Fruit fly (Drosophila melanogaster) whole organism, wandering third instar larva: ENCODE results near the gene GstT4.

Experiments
- dl ChIP-seq, 2 experiments: fragments of 175-275, 200-275 bp in 1 of 2; fragments of 200-275 bp in 1 of 2; sonication (Bioruptor generic); optimal IDR thresholded peaks; lab custom pipeline; 2018; ENCODE audit warnings: mild to moderate bottlenecking in 2 of 2, missing biosample characterization in 2 of 2, missing genetic modification characterization in 2 of 2, moderate library complexity in 2 of 2; ENCODE audit not compliant: partially characterized antibody in 2 of 2, insufficient read depth in 1 of 2
- lola ChIP-seq: fragments of >200 bp; optimal IDR thresholded peaks from 2 replicates; lab custom pipeline; 2017; ENCODE audit warnings: missing biosample characterization, missing genetic modification characterization
- pan ChIP-seq: fragments of >200 bp; optimal IDR thresholded peaks from 2 replicates; lab custom pipeline; 2017
- psq ChIP-seq: fragments of 200-800 bp; sonication (Bioruptor generic); optimal IDR thresholded peaks from 3 replicates; lab custom pipeline; 2017; ENCODE audit warnings: missing biosample characterization, mild to moderate bottlenecking, missing genetic modification characterization, moderate library complexity
- sage ChIP-seq: fragments of 200-800 bp; sonication (Bioruptor generic); optimal IDR thresholded peaks from 2 replicates; lab custom pipeline; 2016; ENCODE audit warnings: missing biosample characterization, mild to moderate bottlenecking, missing genetic modification characterization

dm6 chrX:13392041-13392353 lies 12.6 kb upstream of the GstT4 start:
- TF ChIP-seq dl (GFP tag; optimal IDR thresholded peaks at IDR 0.05; lab: Kevin White, UChicago; ENCODE audit: insufficient read depth in 1 of 2, partially characterized antibody in 2 of 2) (no peak), lola (GFP tag; lab: Kevin White, UChicago) (no peak), sage (no peak), pan (lab: Kevin White, UChicago) (no peak), psq (no peak)
